Fruit fly (Drosophila melanogaster): ENCODE data around the gene Polr2A.
A peak's percentile ranks its signal among the peaks of the same experiment; 100 is the strongest.

Gene Polr2A

DNA sequence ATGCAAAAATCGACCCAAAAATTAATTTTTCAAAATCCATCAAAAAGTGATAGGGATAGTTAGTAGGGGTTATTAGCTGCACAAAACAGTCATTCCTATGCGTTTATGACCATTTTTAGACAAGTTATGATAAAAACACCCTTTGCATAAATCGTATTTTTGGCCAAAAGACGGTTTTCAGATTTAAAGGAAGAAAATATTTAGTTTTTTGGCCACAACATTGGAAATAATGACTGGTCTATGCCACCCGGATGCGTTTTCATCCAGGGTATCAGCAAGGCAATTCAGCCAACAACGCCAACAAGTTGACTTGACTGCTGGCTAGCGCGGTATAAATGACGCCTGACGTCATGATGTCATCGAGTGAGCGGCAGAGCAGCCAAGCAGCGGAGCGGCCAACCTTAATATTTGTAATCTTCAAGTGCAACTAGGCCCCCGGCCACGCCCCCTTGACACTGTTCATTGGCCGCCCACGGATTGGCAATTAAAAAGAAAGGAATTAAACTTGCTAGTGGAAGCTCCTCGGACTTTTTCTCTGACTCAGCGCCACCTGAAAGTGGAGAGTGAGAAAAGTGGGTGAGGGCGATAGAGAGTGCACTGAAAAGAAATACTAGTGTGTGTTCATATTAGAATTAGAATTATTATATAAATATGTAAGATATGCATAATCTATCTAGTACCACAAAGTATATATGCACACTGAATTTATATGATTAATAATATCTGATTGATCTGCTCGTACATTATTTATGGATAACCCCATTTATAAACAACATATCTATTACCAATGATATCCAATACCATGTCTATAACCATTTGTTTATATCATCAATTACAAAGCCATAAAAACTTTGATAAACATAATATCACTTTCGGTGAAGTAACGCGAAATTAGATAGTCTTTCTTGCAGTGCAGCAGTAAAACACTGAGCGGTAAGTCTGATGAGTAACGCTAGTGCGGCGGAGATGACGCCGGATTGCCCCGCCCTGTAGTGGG lies 10.1 kb downstream of the Polr2A start (continued):
- peak; percentile 85 for TF ChIP-seq CG4328 (GFP tag; optimal IDR thresholded peaks at IDR 0.05)
- peak; percentile 73 for TF ChIP-seq CG1529 (GFP tag; optimal IDR thresholded peaks at IDR 0.05)
- TF ChIP-seq Med (GFP tag) = peak; percentile 80

DNA sequence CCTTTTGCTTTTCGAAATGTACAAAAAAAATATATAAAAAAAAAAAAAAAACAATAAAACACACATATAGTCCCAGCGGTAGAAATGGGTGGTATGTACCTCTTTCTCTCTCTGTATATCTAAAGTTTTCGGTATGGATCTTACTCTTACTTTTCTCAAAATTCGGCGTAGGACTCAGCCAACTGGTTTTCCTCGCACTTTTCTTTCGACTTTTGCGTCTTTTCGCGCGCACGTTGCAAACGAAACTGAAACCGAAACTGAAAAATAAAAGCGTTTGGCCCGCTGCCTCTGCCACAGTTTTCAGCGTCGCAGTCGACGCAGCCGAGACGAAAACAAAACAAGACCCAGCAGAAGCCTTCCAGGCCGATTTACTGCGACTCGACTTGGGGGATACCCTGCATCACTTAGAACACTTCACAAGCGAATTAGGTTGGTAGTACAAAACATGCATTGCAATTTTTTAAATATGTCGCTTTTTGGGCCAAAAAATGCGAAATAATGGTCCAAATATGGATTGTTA lies 11.7 kb downstream of the Polr2A start, which contains the start of gene CG1572:
Gene CG1572, minus strand, starts transcription at position 266 of the 520 bp plus-strand sequence.
- TF ChIP-seq CG18011 (GFP tag; optimal IDR thresholded peaks at IDR 0.05) (peak; percentile 0), CG34224 (GFP tag; IDR thresholded peaks at IDR 0.05; ENCODE audit: partially characterized antibody) (peak; percentile 37; the same call in 1 of the 3 replicates), CG10543 (GFP tag; optimal IDR thresholded peaks at IDR 0.05) (peak; percentile 43), CG32532 (GFP tag; IDR thresholded peaks at IDR 0.05) (peak; percentile 42), CG12769 (tag; optimal IDR thresholded peaks at IDR 0.05) (peak; percentile 21), E2f1 (GFP tag; IDR thresholded peaks at IDR 0.05) (0 out of 2 replicates have a peak, but pooled peaks have one; percentile 9), zen2 (GFP tag; IDR thresholded peaks at IDR 0.05; ENCODE audit: partially characterized antibody) (no peak), CG13287 (GFP tag; IDR thresholded peaks at IDR 0.05; ENCODE audit: partially characterized antibody) (peak; percentile 8; the same call in 1 of the 2 replicates), chinmo (GFP tag; IDR thresholded peaks at IDR 0.05; ENCODE audit: partially characterized antibody) (0 out of 4 replicates have a peak, but pooled peaks have one; percentile 46), lilli (GFP tag; optimal IDR thresholded peaks at IDR 0.05) (peak; percentile 28), Rfx (GFP tag; IDR thresholded peaks at IDR 0.05) (peak; percentile 51; the same call in 1 of the 2 replicates), Dfd (GFP tag; optimal IDR thresholded peaks at IDR 0.05) (no peak), lmd (GFP tag; IDR thresholded peaks at IDR 0.05) (peak; percentile 31; the same call in 1 of the 2 replicates), her (GFP tag; optimal IDR thresholded peaks at IDR 0.05) (peak; percentile 35), CG9932 (GFP tag; IDR thresholded peaks at IDR 0.05) (peak; percentile 36; the same call in 1 of the 2 replicates), Ravus (GFP tag; IDR thresholded peaks at IDR 0.05) (no peak), E2f2 (GFP tag; IDR thresholded peaks at IDR 0.05) (peak; percentile 23; the same call in 1 of the 2 replicates), slbo (GFP tag; IDR thresholded peaks at IDR 0.05) (peak; percentile 26; the same call in 1 of the 2 replicates), jing (GFP tag; optimal IDR thresholded peaks at IDR 0.05) (no peak), dan (GFP tag; IDR thresholded peaks at IDR 0.05) (no peak), CG17829 (tag; optimal IDR thresholded peaks at IDR 0.05) (no peak), Blimp-1 (GFP tag; optimal IDR thresholded peaks at IDR 0.05) (peak; percentile 85), Adf1 (GFP tag; IDR thresholded peaks at IDR 0.05) (peak; percentile 92), Ets65A (GFP tag) (peak; percentile 87), chm (GFP tag; IDR thresholded peaks at IDR 0.05) (peak; percentile 23; the same call in 1 of the 2 replicates), CG3163 (GFP tag; optimal IDR thresholded peaks at IDR 0.05) (no peak), CG11696 (GFP tag; IDR thresholded peaks at IDR 0.05) (peak; percentile 63), lab (GFP tag; optimal IDR thresholded peaks at IDR 0.05) (peak; percentile 23), BtbVII (GFP tag; optimal IDR thresholded peaks at IDR 0.05) (peak; percentile 25), D19B (GFP tag; optimal IDR thresholded peaks at IDR 0.05) (peak; percentile 78), twi (tag; optimal IDR thresholded peaks at IDR 0.05) (no peak), hkb (optimal IDR thresholded peaks at IDR 0.05) (no peak), hkb (GFP tag; IDR thresholded peaks at IDR 0.05) (0 out of 2 replicates have a peak, but pooled peaks have one; percentile 18), CG8388 (GFP tag; optimal IDR thresholded peaks at IDR 0.05) (no peak), CG6254 (GFP tag; optimal IDR thresholded peaks at IDR 0.05) (no peak), cato (GFP tag; optimal IDR thresholded peaks at IDR 0.05; ENCODE audit: borderline replicate concordance) (no peak), Trl (optimal IDR thresholded peaks at IDR 0.05) (no peak), Trl (GFP tag; optimal IDR thresholded peaks at IDR 0.05) (no peak), Dbx (GFP tag; IDR thresholded peaks at IDR 0.05) (peak; percentile 49; the same call in 2 of the 3 replicates), CG34422 (GFP tag; IDR thresholded peaks at IDR 0.05) (peak; percentile 44; the same call in 1 of the 3 replicates), B-H1 (GFP tag; IDR thresholded peaks at IDR 0.05) (no peak), CG14860 (GFP tag; IDR thresholded peaks at IDR 0.05; ENCODE audit: partially characterized antibody) (no peak), CG7745 (tag; optimal IDR thresholded peaks at IDR 0.05) (no peak)

Data from whole organism, embryonic.